Fruit fly (Drosophila melanogaster) whole organism, embryonic: Measurements from ENCODE around the gene CG2574.

ENCODE experiments used
- Bteb2 ChIP-seq: fragments of 200-800 bp; sonication (Bioruptor generic); optimal IDR thresholded peaks from 2 replicates; lab custom pipeline; 2016; ENCODE audit warnings: missing biosample characterization, missing genetic modification characterization
- CG10147 ChIP-seq: fragments of 200-800 bp; sonication (Bioruptor generic); optimal IDR thresholded peaks from 2 replicates; lab custom pipeline; 2019; ENCODE audit warnings: missing biosample characterization, mild to moderate bottlenecking, missing genetic modification characterization, moderate library complexity
- CG10209 ChIP-seq: fragments of 200-800 bp; sonication (Bioruptor generic); optimal IDR thresholded peaks from 3 replicates; lab custom pipeline; 2017; ENCODE audit warnings: missing biosample characterization, mild to moderate bottlenecking, missing genetic modification characterization, missing genetic modification reagents
- CG10462 ChIP-seq: fragments of 200-800 bp; sonication (Bioruptor generic); optimal IDR thresholded peaks from 2 replicates; lab custom pipeline; 2016; ENCODE audit warnings: missing biosample characterization, missing genetic modification characterization
- CG10543 ChIP-seq: fragments of 200-800 bp; sonication (Bioruptor generic); optimal IDR thresholded peaks from 3 replicates; lab custom pipeline; 2017; ENCODE audit warnings: missing biosample characterization, mild to moderate bottlenecking, missing genetic modification characterization, moderate library complexity
- CG11504 ChIP-seq: fragments of 200-800 bp; sonication (Bioruptor generic); optimal IDR thresholded peaks from 3 replicates; lab custom pipeline; 2019; ENCODE audit warnings: missing biosample characterization, mild to moderate bottlenecking, missing genetic modification characterization, moderate library complexity
- CG13287 ChIP-seq: fragments of 200-800 bp; sonication (Bioruptor generic); IDR thresholded peaks from 2 replicates; pipeline ENCODE4 v1.3.6; 2022; ENCODE audit warnings: missing biosample characterization, missing genetic modification characterization; ENCODE audit not compliant: partially characterized antibody
- CG1602 ChIP-seq: fragments of 200-800 bp; sonication (Bioruptor generic); optimal IDR thresholded peaks from 3 replicates; lab custom pipeline; 2016; ENCODE audit warnings: missing biosample characterization, missing genetic modification characterization
- CG2875 ChIP-seq: fragments of 200-800 bp; sonication (Bioruptor generic); optimal IDR thresholded peaks from 2 replicates; lab custom pipeline; 2017; ENCODE audit warnings: missing biosample characterization, mild to moderate bottlenecking, missing genetic modification characterization, missing genetic modification reagents
- CG31224 ChIP-seq: fragments of 200-800 bp; sonication (Bioruptor generic); IDR thresholded peaks from 2 replicates; pipeline ENCODE4 v1.3.6; 2022; ENCODE audit warnings: missing biosample characterization, missing genetic modification characterization
- CG3163 ChIP-seq: fragments of 200-800 bp; sonication (Bioruptor generic); optimal IDR thresholded peaks from 3 replicates; lab custom pipeline; 2016; ENCODE audit warnings: missing biosample characterization, missing genetic modification characterization
- CG4854 ChIP-seq: fragments of 200-800 bp; sonication (Bioruptor generic); optimal IDR thresholded peaks from 2 replicates; lab custom pipeline; 2016; ENCODE audit warnings: missing biosample characterization, missing genetic modification characterization, inconsistent platforms
- CG6175 ChIP-seq: fragments of 200-800 bp; sonication (Bioruptor generic); IDR thresholded peaks from 3 replicates; pipeline ENCODE4 v1.3.6; 2022; ENCODE audit warnings: missing biosample characterization, missing genetic modification characterization
- CG6683 ChIP-seq: fragments of 200-800 bp; sonication (Bioruptor generic); optimal IDR thresholded peaks from 2 replicates; lab custom pipeline; 2017; ENCODE audit warnings: missing biosample characterization, mild to moderate bottlenecking, missing genetic modification characterization, missing genetic modification reagents
- CG7928 ChIP-seq: fragments of 200-800 bp; sonication (Bioruptor generic); optimal IDR thresholded peaks from 2 replicates; lab custom pipeline; 2017; ENCODE audit warnings: missing biosample characterization, mild to moderate bottlenecking, missing genetic modification characterization
- CG9215 ChIP-seq: fragments of 200-800 bp; sonication (Bioruptor generic); IDR thresholded peaks from 2 replicates; pipeline ENCODE4 v1.3.6; 2022; ENCODE audit warnings: missing biosample characterization, missing genetic modification characterization
- CG9609 ChIP-seq: fragments of 200-800 bp; sonication (Bioruptor generic); optimal IDR thresholded peaks from 3 replicates; lab custom pipeline; 2016; ENCODE audit warnings: missing biosample characterization, missing genetic modification characterization
- CHES-1-like ChIP-seq: fragments of 200-800 bp; sonication (Bioruptor generic); optimal IDR thresholded peaks from 2 replicates; lab custom pipeline; 2016; ENCODE audit warnings: missing biosample characterization, missing genetic modification characterization
- CTCF ChIP-seq: fragments of 200-800 bp; sonication (Bioruptor generic); optimal IDR thresholded peaks from 2 replicates; lab custom pipeline; 2017; ENCODE audit warnings: missing biosample characterization, mild to moderate bottlenecking, missing genetic modification characterization, moderate library complexity
- CoRest ChIP-seq: fragments of 200-800 bp; sonication (Bioruptor generic); optimal IDR thresholded peaks from 3 replicates; lab custom pipeline; 2018; ENCODE audit warnings: missing biosample characterization, mild to moderate bottlenecking, missing genetic modification characterization, moderate library complexity
- D19B ChIP-seq: fragments of 200-800 bp; sonication (Bioruptor generic); optimal IDR thresholded peaks from 2 replicates; lab custom pipeline; 2017; ENCODE audit warnings: missing biosample characterization, mild to moderate bottlenecking, missing genetic modification characterization
- Deaf1 ChIP-seq: fragments of 200-800 bp; optimal IDR thresholded peaks from 3 replicates; lab custom pipeline; 2019; ENCODE audit warnings: missing biosample characterization, mild to moderate bottlenecking, missing genetic modification characterization, moderate library complexity
- Dip2 ChIP-seq: fragments of 200-800 bp; sonication (Bioruptor generic); IDR thresholded peaks from 2 replicates; pipeline ENCODE4 v1.3.6; 2022; ENCODE audit warnings: missing biosample characterization, missing genetic modification characterization
- Hr39 ChIP-seq: fragments of >200 bp; optimal IDR thresholded peaks from 2 replicates; lab custom pipeline; 2017
- Myb ChIP-seq: fragments of 200-800 bp; sonication (Bioruptor generic); optimal IDR thresholded peaks from 2 replicates; lab custom pipeline; 2016; ENCODE audit warnings: missing biosample characterization, missing genetic modification characterization
- Ptx1 ChIP-seq: fragments of 200-800 bp; sonication (Bioruptor generic); IDR thresholded peaks from 2 replicates; pipeline ENCODE4 v1.3.6; 2022; ENCODE audit warnings: missing biosample characterization, missing genetic modification characterization
- ab ChIP-seq: fragments of 200-800 bp; sonication (Bioruptor generic); optimal IDR thresholded peaks from 2 replicates; lab custom pipeline; 2016; ENCODE audit warnings: missing biosample characterization, missing genetic modification characterization
- abd-A ChIP-seq: fragments of 200-800 bp; sonication (Bioruptor generic); optimal IDR thresholded peaks from 3 replicates; lab custom pipeline; 2019; ENCODE audit warnings: missing biosample characterization, mild to moderate bottlenecking, missing genetic modification characterization, moderate library complexity
- bab2 ChIP-seq: fragments of 200-800 bp; sonication (Bioruptor generic); optimal IDR thresholded peaks from 2 replicates; lab custom pipeline; 2016; ENCODE audit warnings: missing biosample characterization, missing genetic modification characterization
- cas ChIP-seq: fragments of 200-800 bp; sonication (Bioruptor generic); IDR thresholded peaks from 2 replicates; pipeline ENCODE4 v1.3.6; 2022; ENCODE audit warnings: missing biosample characterization, missing genetic modification characterization
- cato ChIP-seq: fragments of 200-800 bp; sonication (Bioruptor generic); optimal IDR thresholded peaks from 2 replicates; lab custom pipeline; 2016; ENCODE audit warnings: missing biosample characterization, missing genetic modification characterization, borderline replicate concordance
- chinmo ChIP-seq: fragments of 200-800 bp; sonication (Bioruptor generic); IDR thresholded peaks from 4 replicates; pipeline ENCODE4 v1.3.6; 2022; ENCODE audit warnings: missing biosample characterization, missing genetic modification characterization; ENCODE audit not compliant: partially characterized antibody
- danr ChIP-seq: fragments of 200-800 bp; sonication (Bioruptor generic); IDR thresholded peaks from 2 replicates; pipeline ENCODE4 v1.3.6; 2022; ENCODE audit warnings: missing biosample characterization, missing genetic modification characterization
- dimm ChIP-seq: fragments of 200-800 bp; sonication (Bioruptor generic); IDR thresholded peaks from 2 replicates; pipeline ENCODE4 v1.3.6; 2022; ENCODE audit warnings: missing biosample characterization, missing genetic modification characterization
- dmrt99B ChIP-seq: fragments of 200-800 bp; sonication (Bioruptor generic); optimal IDR thresholded peaks from 2 replicates; lab custom pipeline; 2018; ENCODE audit warnings: missing biosample characterization, mild to moderate bottlenecking, missing genetic modification characterization, moderate library complexity
- lbe ChIP-seq: fragments of 200-800 bp; sonication (Bioruptor generic); optimal IDR thresholded peaks from 2 replicates; lab custom pipeline; 2016; ENCODE audit warnings: missing biosample characterization, mild to moderate bottlenecking, missing genetic modification characterization
- lmd ChIP-seq: fragments of 200-800 bp; sonication (Bioruptor generic); IDR thresholded peaks from 2 replicates; pipeline ENCODE4 v1.3.6; 2022; ENCODE audit warnings: missing biosample characterization, missing genetic modification characterization
- lov ChIP-seq, 2 experiments: fragments of 200-800 bp in 1 of 2; fragments of >200 bp in 1 of 2; sonication (Bioruptor generic) in 1 of 2; IDR thresholded peaks in 1 of 2; optimal IDR thresholded peaks in 1 of 2; 2 replicates in 1 of 2; 3 replicates in 1 of 2; pipeline versions ENCODE4 v1.3.6 to Lab custom; 2017 to 2022; ENCODE audit warnings: missing biosample characterization in 1 of 2, missing genetic modification characterization in 1 of 2
- odd ChIP-seq: fragments of 200-800 bp; sonication (Bioruptor generic); optimal IDR thresholded peaks from 2 replicates; lab custom pipeline; 2017; ENCODE audit warnings: missing biosample characterization, mild to moderate bottlenecking, missing genetic modification characterization
- pzg ChIP-seq: fragments of 200-800 bp; sonication (Bioruptor generic); optimal IDR thresholded peaks from 3 replicates; lab custom pipeline; 2018; ENCODE audit warnings: missing biosample characterization, mild to moderate bottlenecking, missing genetic modification characterization, moderate library complexity
- ro ChIP-seq: fragments of 200-800 bp; sonication (Bioruptor generic); IDR thresholded peaks from 2 replicates; pipeline ENCODE4 v1.3.6; 2022; ENCODE audit warnings: missing biosample characterization, missing genetic modification characterization
- row ChIP-seq: fragments of 200-800 bp; sonication (Bioruptor generic); IDR thresholded peaks from 3 replicates; pipeline ENCODE4 v1.3.6; 2022; ENCODE audit warnings: missing biosample characterization, missing genetic modification characterization
- sc ChIP-seq, 3 experiments: fragments of >200 bp in 2 of 3; fragments of 200-800 bp in 1 of 3; sonication (Bioruptor generic) in 1 of 3; optimal IDR thresholded peaks; 2 replicates in 2 of 3; 3 replicates in 1 of 3; lab custom pipeline; 2017; ENCODE audit warnings: mild to moderate bottlenecking in 1 of 3, missing biosample characterization in 1 of 3, missing genetic modification characterization in 1 of 3, missing genetic modification reagents in 1 of 3
- sens ChIP-seq: fragments of 200-800 bp; sonication (Bioruptor generic); peaks from one replicate; lab custom pipeline; 2016; ENCODE audit warnings: missing biosample characterization, missing genetic modification characterization
- sim ChIP-seq: fragments of 200-800 bp; sonication (Bioruptor generic); IDR thresholded peaks from 2 replicates; pipeline ENCODE4 v1.3.6; 2022; ENCODE audit warnings: missing biosample characterization, missing genetic modification characterization
- sna ChIP-seq: fragments of 200-800 bp; sonication (Bioruptor generic); IDR thresholded peaks from 2 replicates; pipeline ENCODE4 v1.3.6; 2022; ENCODE audit warnings: missing biosample characterization, missing genetic modification characterization; ENCODE audit not compliant: partially characterized antibody
- sug ChIP-seq: fragments of 200-800 bp; optimal IDR thresholded peaks from 2 replicates; lab custom pipeline; 2019; ENCODE audit warnings: missing biosample characterization, mild to moderate bottlenecking, missing genetic modification characterization, moderate library complexity
- tin ChIP-seq: fragments of 200-800 bp; sonication (Bioruptor generic); optimal IDR thresholded peaks from 3 replicates; lab custom pipeline; 2016; ENCODE audit warnings: missing biosample characterization, missing genetic modification characterization
- tio ChIP-seq: fragments of 200-800 bp; sonication (Bioruptor generic); optimal IDR thresholded peaks from 2 replicates; lab custom pipeline; 2017; ENCODE audit warnings: missing biosample characterization, missing genetic modification characterization, inconsistent platforms
- vfl ChIP-seq: fragments of 200-800 bp; sonication (Bioruptor generic); optimal IDR thresholded peaks from 2 replicates; lab custom pipeline; 2016; ENCODE audit warnings: missing biosample characterization, missing genetic modification characterization
- zfh1 ChIP-seq: fragments of 200-800 bp; sonication (Bioruptor generic); IDR thresholded peaks from 3 replicates; pipeline ENCODE4 v1.3.6; 2022; ENCODE audit warnings: missing biosample characterization, missing genetic modification characterization

Gene CG2574

DNA sequence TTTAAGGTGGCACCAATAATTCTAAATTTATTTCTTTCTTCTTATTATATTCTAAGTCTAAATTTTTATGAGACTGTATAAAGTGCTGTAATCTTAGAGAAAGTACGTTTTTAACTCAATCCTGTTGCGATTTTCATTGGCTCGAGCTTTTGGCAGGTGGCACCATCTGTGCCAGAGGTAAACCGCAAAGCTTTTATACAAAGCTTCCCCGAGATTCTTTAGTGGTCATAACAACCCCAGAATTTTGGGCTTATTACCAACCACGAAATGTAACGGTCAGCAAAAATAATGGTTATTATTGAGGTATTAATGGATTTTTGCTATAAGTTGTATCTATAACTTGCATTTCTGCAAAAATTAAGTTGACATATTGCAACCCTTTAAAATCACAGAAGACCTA lies 28.4 kb downstream of the CG2574 start:
- no peak for TF ChIP-seq CG9215 (GFP tag; lab: Robert Waterston, UW)
- TF ChIP-seq Dip2 (GFP tag; lab: Robert Waterston, UW) = peak; percentile 81
- peak; percentile 88 for TF ChIP-seq CTCF
- no peak for TF ChIP-seq CG6175 (GFP tag; lab: Robert Waterston, UW)
- peak; percentile 51 for TF ChIP-seq Myb (GFP tag; lab: Kevin White, UChicago)
- TF ChIP-seq CG6683 (GFP tag; lab: Kevin White, UChicago) = no peak

DNA sequence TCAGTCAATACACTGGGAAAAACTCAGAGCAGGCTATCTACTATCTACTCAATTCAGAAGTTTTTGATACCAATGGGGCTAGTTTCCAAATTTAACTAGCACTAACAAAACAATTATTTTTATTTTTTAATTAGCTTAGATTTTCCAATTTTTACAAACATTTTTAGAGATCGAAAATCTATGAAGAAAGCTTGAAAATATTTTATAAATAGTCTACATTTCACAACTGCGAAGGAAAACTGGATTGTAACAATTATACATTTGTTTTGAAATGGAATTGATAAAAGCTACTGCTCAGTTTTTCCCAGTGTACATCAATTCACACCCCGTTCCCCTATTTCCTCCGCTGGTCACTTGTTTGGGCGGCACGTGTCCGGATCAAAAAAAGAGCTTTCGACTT lies 39.2 kb downstream of the CG2574 start:
- TF ChIP-seq tio (GFP tag; lab: Kevin White, UChicago) = no peak
- no peak for TF ChIP-seq CG31224 (GFP tag; lab: Robert Waterston, UW)
- TF ChIP-seq danr = no peak
- TF ChIP-seq CG11504 (tag; lab: Kevin White, UChicago) = peak; percentile 41
- no peak for TF ChIP-seq dimm (GFP tag; lab: Robert Waterston, UW)
- no peak for TF ChIP-seq abd-A (tag; lab: Kevin White, UChicago)
- TF ChIP-seq row (GFP tag; lab: Robert Waterston, UW) = no peak
- TF ChIP-seq ro (GFP tag; lab: Robert Waterston, UW) = no peak
- TF ChIP-seq sens (GFP tag; lab: Kevin White, UChicago) = peak; percentile 77
- TF ChIP-seq ab = no peak
- no peak for TF ChIP-seq CG4854 (GFP tag; lab: Kevin White, UChicago)
- TF ChIP-seq zfh1 (GFP tag; lab: Robert Waterston, UW) = no peak
- no peak for TF ChIP-seq bab2 (GFP tag; lab: Kevin White, UChicago)
- no peak for TF ChIP-seq CG10543
- TF ChIP-seq chinmo (GFP tag; lab: Robert Waterston, UW) = no peak
- no peak for TF ChIP-seq Hr39 (lab: Kevin White, UChicago)
- TF ChIP-seq CHES-1-like (GFP tag; lab: Kevin White, UChicago) = no peak
- no peak for TF ChIP-seq D19B (GFP tag; lab: Kevin White, UChicago)
- no peak for TF ChIP-seq vfl (GFP tag; lab: Kevin White, UChicago)
- peak; percentile 13 for TF ChIP-seq CoRest (tag; lab: Kevin White, UChicago)
- no peak for TF ChIP-seq lov (optimal IDR thresholded peaks at IDR 0.05; lab: Kevin White, UChicago)
- no peak for TF ChIP-seq lov (GFP tag; IDR thresholded peaks at IDR 0.05; lab: Robert Waterston, UW)
- no peak for TF ChIP-seq CG2875
- no peak for TF ChIP-seq cas
- TF ChIP-seq CG3163 (GFP tag; lab: Kevin White, UChicago) = no peak
- TF ChIP-seq CG13287 = no peak
- TF ChIP-seq sug = no peak
- peak; percentile 16; the same call in 1 of the 2 replicates for TF ChIP-seq Ptx1
- TF ChIP-seq lbe (GFP tag; lab: Kevin White, UChicago) = no peak
- TF ChIP-seq Deaf1 (tag; lab: Kevin White, UChicago) = no peak
- TF ChIP-seq CG10147 = no peak
- no peak for TF ChIP-seq CG7928
- TF ChIP-seq cato (GFP tag; lab: Kevin White, UChicago) = no peak
- no peak for TF ChIP-seq tin
- no peak for TF ChIP-seq sim
- TF ChIP-seq CG9609 = no peak
- TF ChIP-seq CG10209 (GFP tag; lab: Kevin White, UChicago) = no peak
- TF ChIP-seq CG10462 (GFP tag; lab: Kevin White, UChicago) = no peak
- TF ChIP-seq odd (GFP tag; lab: Kevin White, UChicago) = no peak
- TF ChIP-seq pzg (GFP tag; lab: Kevin White, UChicago) = no peak
- TF ChIP-seq sc (optimal IDR thresholded peaks at IDR 0.05; lab: Kevin White, UChicago) = no peak
- no peak for TF ChIP-seq sc (GFP tag; optimal IDR thresholded peaks at IDR 0.05; lab: Kevin White, UChicago)
- peak; percentile 47 for TF ChIP-seq dmrt99B (tag; lab: Kevin White, UChicago)
- TF ChIP-seq Bteb2 (GFP tag; lab: Kevin White, UChicago) = no peak
- TF ChIP-seq lmd (GFP tag; lab: Robert Waterston, UW) = no peak
- TF ChIP-seq CG1602 (GFP tag; lab: Kevin White, UChicago) = no peak
- TF ChIP-seq sna = no peak
